Fruit fly (Drosophila melanogaster): ENCODE results near the gene ssx.
A peak's percentile ranks its signal among the peaks of the same experiment; 100 is the strongest.

ssx gene

dm6 chrX:1341944-1342392 lies 28.4 kb upstream of the ssx start, which contains the start of gene Naa30A (continued):
- TF ChIP-seq zen (tag; optimal IDR thresholded peaks at IDR 0.05) (no peak), Ets65A (GFP tag) (no peak), Gug (GFP tag; IDR thresholded peaks at IDR 0.05) (no peak), Dad (GFP tag; optimal IDR thresholded peaks at IDR 0.05) (no peak), H2.0 (GFP tag; IDR thresholded peaks at IDR 0.05) (no peak), CG5245 (GFP tag; optimal IDR thresholded peaks at IDR 0.05) (no peak), nerfin-1 (tag; optimal IDR thresholded peaks at IDR 0.05) (peak; percentile 25), Eip74EF (GFP tag; optimal IDR thresholded peaks at IDR 0.05) (no peak), schlank (tag; optimal IDR thresholded peaks at IDR 0.05) (no peak), Dfd (GFP tag; optimal IDR thresholded peaks at IDR 0.05) (no peak), PHDP (tag; optimal IDR thresholded peaks at IDR 0.05) (peak; percentile 14), E2f1 (GFP tag; IDR thresholded peaks at IDR 0.05) (no peak), NK7.1 (GFP tag; optimal IDR thresholded peaks at IDR 0.05) (no peak), kni (GFP tag; optimal IDR thresholded peaks at IDR 0.05) (no peak), pum (GFP tag; optimal IDR thresholded peaks at IDR 0.05) (no peak), kah (GFP tag; optimal IDR thresholded peaks at IDR 0.05) (no peak), CG18599 (GFP tag; optimal IDR thresholded peaks at IDR 0.05) (no peak), D19B (GFP tag; optimal IDR thresholded peaks at IDR 0.05) (no peak), CG3407 (GFP tag; optimal IDR thresholded peaks at IDR 0.05) (no peak), Sin3A (optimal IDR thresholded peaks at IDR 0.05) (peak; percentile 10), Elba2 (GFP tag; optimal IDR thresholded peaks at IDR 0.05) (no peak), CTCF (GFP tag; optimal IDR thresholded peaks at IDR 0.05) (no peak), CG10654 (GFP tag; optimal IDR thresholded peaks at IDR 0.05) (no peak), CG15601 (tag; optimal IDR thresholded peaks at IDR 0.05) (no peak), CrebB (tag; optimal IDR thresholded peaks at IDR 0.05) (no peak), Bgb (GFP tag; IDR thresholded peaks at IDR 0.05; ENCODE audit: partially characterized antibody) (peak; percentile 96), sens-2 (GFP tag; IDR thresholded peaks at IDR 0.05) (no peak), tup (GFP tag; optimal IDR thresholded peaks at IDR 0.05) (no peak), Hr51 (GFP tag; optimal IDR thresholded peaks at IDR 0.05) (peak in 1 of 2 experiments; percentile 17), gcm2 (GFP tag; optimal IDR thresholded peaks at IDR 0.05) (no peak), ERR (GFP tag; optimal IDR thresholded peaks at IDR 0.05) (no peak), CG18619 (GFP tag; optimal IDR thresholded peaks at IDR 0.05) (no peak), stc (GFP tag; IDR thresholded peaks at IDR 0.05) (no peak), z (GFP tag; IDR thresholded peaks at IDR 0.05) (no peak)

- no peak for TF ChIP-seq kni (GFP tag; optimal IDR thresholded peaks at IDR 0.05)
- no peak for TF ChIP-seq CG11695 (GFP tag; IDR thresholded peaks at IDR 0.05)
- no peak for TF ChIP-seq gsb-n (tag; optimal IDR thresholded peaks at IDR 0.05)
- no peak for TF ChIP-seq peb (GFP tag; IDR thresholded peaks at IDR 0.05)
- no peak for TF ChIP-seq NfI (GFP tag; optimal IDR thresholded peaks at IDR 0.05)
- TF ChIP-seq Meics (GFP tag; optimal IDR thresholded peaks at IDR 0.05) = no peak
- no peak for TF ChIP-seq CG6683 (GFP tag; optimal IDR thresholded peaks at IDR 0.05)
- TF ChIP-seq GATAe (GFP tag; conservative IDR thresholded peaks at IDR 0.05) = peak; percentile 99
- TF ChIP-seq dimm (GFP tag; IDR thresholded peaks at IDR 0.05) = no peak
- TF ChIP-seq ems (GFP tag; optimal IDR thresholded peaks at IDR 0.05) = no peak
- no peak for TF ChIP-seq CG16815 (GFP tag; optimal IDR thresholded peaks at IDR 0.05)
- TF ChIP-seq CG7357 (GFP tag; IDR thresholded peaks at IDR 0.05) = no peak
- TF ChIP-seq CG10147 (GFP tag; optimal IDR thresholded peaks at IDR 0.05) = no peak
- TF ChIP-seq jing (GFP tag; optimal IDR thresholded peaks at IDR 0.05) = no peak
- TF ChIP-seq CG17568 (GFP tag; optimal IDR thresholded peaks at IDR 0.05) = no peak
- no peak for TF ChIP-seq H15 (GFP tag; IDR thresholded peaks at IDR 0.05)
- TF ChIP-seq CG3726 (GFP tag; IDR thresholded peaks at IDR 0.05) = no peak
- TF ChIP-seq Hr51 (GFP tag; optimal IDR thresholded peaks at IDR 0.05) = no peak
- no peak for TF ChIP-seq CG8388 (GFP tag; optimal IDR thresholded peaks at IDR 0.05)
- no peak for TF ChIP-seq B-H2 (GFP tag; optimal IDR thresholded peaks at IDR 0.05)
- TF ChIP-seq CG43689 (GFP tag; IDR thresholded peaks at IDR 0.05) = no peak
- no peak for TF ChIP-seq Hand (GFP tag; optimal IDR thresholded peaks at IDR 0.05)
These were observed 24.1 kb upstream of the ssx start, which contains the start of gene Tsp2A for dm6 chrX:1346256-1346655. Tsp2A (plus strand) TSS chrX:1346553.

Measured in whole organism, embryonic.